Fruit fly (Drosophila melanogaster): ENCODE results near the gene Hr4.

Gene Hr4

dm6 chrX:2012121-2012452 lies 70.3 kb downstream of the Hr4 start:
- no peak for TF ChIP-seq rn (GFP tag; IDR thresholded peaks at IDR 0.05)
- TF ChIP-seq CG14655 (GFP tag; optimal IDR thresholded peaks at IDR 0.05): no peak
- TF ChIP-seq EcR (GFP tag; optimal IDR thresholded peaks at IDR 0.05): no peak
- no peak for TF ChIP-seq CG10348 (GFP tag; IDR thresholded peaks at IDR 0.05)
- TF ChIP-seq Pif1B (GFP tag; optimal IDR thresholded peaks at IDR 0.05): no peak
- TF ChIP-seq CG12605 (GFP tag; IDR thresholded peaks at IDR 0.05): peak; percentile 22; the same call in 1 of the 2 replicates
- no peak for TF ChIP-seq CG17806 (tag; optimal IDR thresholded peaks at IDR 0.05)
- no peak for TF ChIP-seq fd96Ca (GFP tag; IDR thresholded peaks at IDR 0.05)
- TF ChIP-seq CG13204 (GFP tag; optimal IDR thresholded peaks at IDR 0.05): no peak
- no peak for TF ChIP-seq CG8159 (tag; optimal IDR thresholded peaks at IDR 0.05)
- no peak for TF ChIP-seq CG9948 (tag; optimal IDR thresholded peaks at IDR 0.05)
- TF ChIP-seq CG15710 (tag; optimal IDR thresholded peaks at IDR 0.05): no peak
- no peak for TF ChIP-seq Pif1A (GFP tag; optimal IDR thresholded peaks at IDR 0.05)
- TF ChIP-seq CG34367 (tag; optimal IDR thresholded peaks at IDR 0.05): no peak
- no peak for TF ChIP-seq CG8301 (tag; optimal IDR thresholded peaks at IDR 0.05)
- TF ChIP-seq D1 (tag; optimal IDR thresholded peaks at IDR 0.05): no peak
- peak; percentile 52; the same call in 2 of the 3 replicates for TF ChIP-seq CG4496 (GFP tag; IDR thresholded peaks at IDR 0.05)
- no peak for TF ChIP-seq CG32121 (GFP tag; IDR thresholded peaks at IDR 0.05)
- TF ChIP-seq gl (tag; optimal IDR thresholded peaks at IDR 0.05): no peak
- peak; percentile 8; the same call in 1 of the 2 replicates for TF ChIP-seq Ets98B (GFP tag; IDR thresholded peaks at IDR 0.05)
- no peak for TF ChIP-seq Snoo (tag; optimal IDR thresholded peaks at IDR 0.05)

DNA sequence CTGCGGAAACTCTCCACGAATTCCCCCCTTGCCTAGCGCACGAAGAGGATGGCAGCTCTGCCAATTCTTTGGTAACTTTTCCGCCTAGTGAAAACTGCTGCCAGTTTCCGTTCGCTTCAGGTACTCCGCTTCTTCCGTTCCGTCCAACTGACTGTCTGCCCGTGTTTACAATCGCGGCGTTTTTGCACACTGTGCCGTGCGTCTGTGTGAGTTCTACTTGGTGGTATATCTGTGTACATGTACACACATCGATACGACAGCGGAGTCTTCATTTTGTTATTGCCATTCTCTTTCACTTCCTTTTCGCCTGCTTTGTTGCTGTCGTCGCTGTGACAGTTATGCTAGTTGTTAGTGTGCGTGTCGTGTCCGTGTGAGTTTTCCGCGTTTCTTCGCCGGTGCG lies 71.1 kb downstream of the Hr4 start:
- TF ChIP-seq Pif1A (GFP tag; optimal IDR thresholded peaks at IDR 0.05) (no peak), CG12605 (GFP tag; IDR thresholded peaks at IDR 0.05) (no peak), CG32121 (GFP tag; IDR thresholded peaks at IDR 0.05) (peak; percentile 19; the same call in 1 of the 2 replicates), EcR (GFP tag; optimal IDR thresholded peaks at IDR 0.05) (no peak), CG8159 (tag; optimal IDR thresholded peaks at IDR 0.05) (peak; percentile 61), Pif1B (GFP tag; optimal IDR thresholded peaks at IDR 0.05) (peak; percentile 60), CG17806 (tag; optimal IDR thresholded peaks at IDR 0.05) (no peak), CG34367 (tag; optimal IDR thresholded peaks at IDR 0.05) (peak; percentile 38), gl (tag; optimal IDR thresholded peaks at IDR 0.05) (peak; percentile 28), Ets98B (GFP tag; IDR thresholded peaks at IDR 0.05) (peak; percentile 35), fd96Ca (GFP tag; IDR thresholded peaks at IDR 0.05) (no peak), CG8301 (tag; optimal IDR thresholded peaks at IDR 0.05) (no peak), rn (GFP tag; IDR thresholded peaks at IDR 0.05) (no peak), CG4496 (GFP tag; IDR thresholded peaks at IDR 0.05) (peak; percentile 66; the same call in 2 of the 3 replicates), CG13204 (GFP tag; optimal IDR thresholded peaks at IDR 0.05) (no peak), CG9948 (tag; optimal IDR thresholded peaks at IDR 0.05) (no peak), D1 (tag; optimal IDR thresholded peaks at IDR 0.05) (no peak), Snoo (tag; optimal IDR thresholded peaks at IDR 0.05) (peak; percentile 77), CG10348 (GFP tag; IDR thresholded peaks at IDR 0.05) (no peak), CG15710 (tag; optimal IDR thresholded peaks at IDR 0.05) (peak; percentile 55), CG14655 (GFP tag; optimal IDR thresholded peaks at IDR 0.05) (no peak)

- TF ChIP-seq CG15710 (tag; optimal IDR thresholded peaks at IDR 0.05) (no peak), CG4496 (GFP tag; IDR thresholded peaks at IDR 0.05) (no peak), CG12605 (GFP tag; IDR thresholded peaks at IDR 0.05) (no peak), CG32121 (GFP tag; IDR thresholded peaks at IDR 0.05) (no peak), CG8301 (tag; optimal IDR thresholded peaks at IDR 0.05) (no peak), CG9948 (tag; optimal IDR thresholded peaks at IDR 0.05) (no peak)
Measured at dm6 chrX:2013365-2013764, 71.6 kb downstream of the Hr4 start.

DNA sequence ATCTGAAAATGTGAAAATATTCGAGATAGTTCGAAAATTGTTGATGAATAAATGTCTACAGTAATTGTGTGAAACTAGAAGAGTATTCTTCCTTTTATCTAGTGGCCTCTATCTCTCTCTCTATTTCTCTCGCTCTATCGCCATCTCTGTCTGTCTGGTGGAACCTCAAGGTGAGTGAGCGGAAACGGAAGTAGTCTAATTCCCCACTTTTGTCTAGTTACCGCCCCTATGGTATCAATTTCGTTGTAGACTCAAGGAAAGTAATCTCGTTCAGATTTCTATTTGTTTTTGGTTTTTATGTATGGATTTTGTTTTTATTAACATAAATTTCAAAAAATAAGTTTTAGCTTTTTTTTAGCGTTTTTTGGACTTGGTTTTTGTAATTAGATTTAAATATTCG lies 83.1 kb downstream of the Hr4 start:
- TF ChIP-seq Pif1B (GFP tag; optimal IDR thresholded peaks at IDR 0.05): no peak
- TF ChIP-seq Snoo (tag; optimal IDR thresholded peaks at IDR 0.05): no peak
- no peak for TF ChIP-seq CG15710 (tag; optimal IDR thresholded peaks at IDR 0.05)
- no peak for TF ChIP-seq CG8159 (tag; optimal IDR thresholded peaks at IDR 0.05)
- no peak for TF ChIP-seq CG8301 (tag; optimal IDR thresholded peaks at IDR 0.05)
- TF ChIP-seq gl (tag; optimal IDR thresholded peaks at IDR 0.05): no peak
- no peak for TF ChIP-seq Pif1A (GFP tag; optimal IDR thresholded peaks at IDR 0.05)
- no peak for TF ChIP-seq CG17806 (tag; optimal IDR thresholded peaks at IDR 0.05)
- TF ChIP-seq CG32121 (GFP tag; IDR thresholded peaks at IDR 0.05): no peak

DNA sequence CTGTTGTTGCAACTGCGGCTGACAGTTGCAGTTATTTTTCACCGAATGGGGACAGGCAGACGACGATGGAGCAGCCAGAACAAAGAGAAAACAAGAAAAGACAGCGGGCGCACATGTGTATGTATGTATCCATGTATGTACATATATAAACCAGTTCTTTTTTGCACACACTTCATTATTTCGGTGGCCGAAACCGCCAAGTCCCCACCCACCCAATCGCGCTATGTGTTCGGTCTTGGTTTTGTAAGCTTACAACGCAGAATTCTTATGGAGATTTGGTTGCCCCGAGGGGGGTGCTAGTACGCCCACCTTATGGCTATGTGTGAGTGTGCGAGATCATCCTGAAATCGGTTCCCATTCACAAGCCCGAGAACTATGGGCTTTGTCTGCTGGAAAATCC lies 89.6 kb downstream of the Hr4 start:
- TF ChIP-seq CG13204 (GFP tag; optimal IDR thresholded peaks at IDR 0.05): peak; percentile 26
- TF ChIP-seq Pif1A (GFP tag; optimal IDR thresholded peaks at IDR 0.05): no peak

- TF ChIP-seq CG14655 (GFP tag; optimal IDR thresholded peaks at IDR 0.05): peak; percentile 6
- peak; percentile 61 for TF ChIP-seq EcR (GFP tag; optimal IDR thresholded peaks at IDR 0.05)
- no peak for TF ChIP-seq CG10348 (GFP tag; IDR thresholded peaks at IDR 0.05)
- no peak for TF ChIP-seq rn (GFP tag; IDR thresholded peaks at IDR 0.05)
- TF ChIP-seq Pif1B (GFP tag; optimal IDR thresholded peaks at IDR 0.05): no peak
- no peak for TF ChIP-seq CG15710 (tag; optimal IDR thresholded peaks at IDR 0.05)
- no peak for TF ChIP-seq fd96Ca (GFP tag; IDR thresholded peaks at IDR 0.05)
- TF ChIP-seq CG4496 (GFP tag; IDR thresholded peaks at IDR 0.05): no peak
- no peak for TF ChIP-seq CG13204 (GFP tag; optimal IDR thresholded peaks at IDR 0.05)
- TF ChIP-seq CG9948 (tag; optimal IDR thresholded peaks at IDR 0.05): no peak
- TF ChIP-seq Pif1A (GFP tag; optimal IDR thresholded peaks at IDR 0.05): no peak
- no peak for TF ChIP-seq CG12605 (GFP tag; IDR thresholded peaks at IDR 0.05)
- no peak for TF ChIP-seq gl (tag; optimal IDR thresholded peaks at IDR 0.05)
- no peak for TF ChIP-seq Snoo (tag; optimal IDR thresholded peaks at IDR 0.05)
- peak; percentile 35 for TF ChIP-seq CG8301 (tag; optimal IDR thresholded peaks at IDR 0.05)
- TF ChIP-seq D1 (tag; optimal IDR thresholded peaks at IDR 0.05): no peak
- no peak for TF ChIP-seq CG17806 (tag; optimal IDR thresholded peaks at IDR 0.05)
Measured at dm6 chrX:2032160-2032801, 90.5 kb downstream of the Hr4 start.
